Worm (Caenorhabditis elegans) whole organism, L3 larva: ENCODE results near the gene C07D10.6.

Experiments
- ama-1 ChIP-seq: fragments of 150-350 bp; optimal IDR thresholded peaks from 2 replicates; lab custom pipeline; 2018
- ceh-82 ChIP-seq: fragments of 150-350 bp; optimal IDR thresholded peaks from 2 replicates; lab custom pipeline; 2014; ENCODE audit warnings: missing biosample characterization, missing genetic modification characterization
- fkh-10 ChIP-seq: sonication (generic microtip); optimal IDR thresholded peaks from 2 replicates; lab custom pipeline; 2017; ENCODE audit warnings: missing biosample characterization, missing genetic modification reagents, missing genetic modification characterization
- nhr-12 ChIP-seq: fragments of 150-350 bp; optimal IDR thresholded peaks from 2 replicates; lab custom pipeline; 2014; ENCODE audit warnings: missing biosample characterization, missing genetic modification characterization
- pha-4 ChIP-seq: fragments of 150-350 bp; optimal IDR thresholded peaks from 2 replicates; lab custom pipeline; 2014; ENCODE audit warnings: missing biosample characterization, missing genetic modification reagents, missing genetic modification characterization
- tbx-2 ChIP-seq: sonication (generic microtip); optimal IDR thresholded peaks from 2 replicates; lab custom pipeline; 2016; ENCODE audit warnings: mild to moderate bottlenecking, missing genetic modification characterization, missing compliant biosample characterization

- TF ChIP-seq fkh-10 (GFP tag; lab: Kevin White, UChicago) (no peak), pha-4 (tag; lab: Kevin White, UChicago) (no peak), nhr-12 (no peak), tbx-2 (tag; lab: Kevin White, UChicago) (no peak), ama-1 (no peak), ceh-82 (no peak)
Measured at ce11 chrII:7348063-7348462, 31.1 kb upstream of the C07D10.6 start.
